Worm (Caenorhabditis elegans) whole organism, late embryonic: ENCODE data around the gene oxy-4.

ENCODE experiments used
- C08G9.2 ChIP-seq: sonication (generic microtip); optimal IDR thresholded peaks from 2 replicates; lab custom pipeline; 2016; ENCODE audit warnings: mild to moderate bottlenecking, missing genetic modification characterization, moderate library complexity, missing compliant biosample characterization
- F13H6.1 ChIP-seq: sonication (generic microtip); optimal IDR thresholded peaks from 2 replicates; lab custom pipeline; 2016; ENCODE audit warnings: missing genetic modification characterization, missing compliant biosample characterization
- K02D7.2 ChIP-seq: sonication (generic microtip); optimal IDR thresholded peaks from 2 replicates; lab custom pipeline; 2017; ENCODE audit warnings: mild to moderate bottlenecking, missing genetic modification characterization, missing compliant biosample characterization
- Y22D7AL.16 ChIP-seq: sonication (generic microtip); optimal IDR thresholded peaks from 2 replicates; lab custom pipeline; 2016; ENCODE audit warnings: missing genetic modification characterization, missing compliant biosample characterization
- ahr-1 ChIP-seq: sonication (generic microtip); optimal IDR thresholded peaks from 2 replicates; lab custom pipeline; 2016; ENCODE audit warnings: missing genetic modification characterization, missing compliant biosample characterization
- ceh-2 ChIP-seq: sonication (generic microtip); optimal IDR thresholded peaks from 2 replicates; lab custom pipeline; 2016; ENCODE audit warnings: missing genotype, missing genetic modification characterization, missing compliant biosample characterization
- ceh-45 ChIP-seq: fragments of 200-800 bp; sonication (Bioruptor generic); IDR thresholded peaks from 2 replicates; pipeline ENCODE4 v1.3.6; 2022; ENCODE audit warnings: missing genetic modification reagents, missing genetic modification characterization, missing compliant biosample characterization
- ceh-48 ChIP-seq: sonication (generic microtip); optimal IDR thresholded peaks from 2 replicates; lab custom pipeline; 2016; ENCODE audit warnings: missing genetic modification characterization, inconsistent platforms, missing compliant biosample characterization
- dmd-4 ChIP-seq: sonication (generic microtip); optimal IDR thresholded peaks from 2 replicates; lab custom pipeline; 2016; ENCODE audit warnings: borderline replicate concordance, missing genetic modification characterization, missing compliant biosample characterization
- dve-1 ChIP-seq: sonication (generic microtip); optimal IDR thresholded peaks from 2 replicates; lab custom pipeline; 2017; ENCODE audit warnings: antibody characterized with exemption, mild to moderate bottlenecking, missing genetic modification characterization, missing compliant biosample characterization
- elt-2 ChIP-seq: sonication (generic microtip); optimal IDR thresholded peaks from 2 replicates; lab custom pipeline; 2016; ENCODE audit warnings: missing genetic modification reagents, missing genetic modification characterization, missing compliant biosample characterization
- elt-4 ChIP-seq: sonication (generic microtip); optimal IDR thresholded peaks from 2 replicates; lab custom pipeline; 2016; ENCODE audit warnings: missing genetic modification characterization, missing compliant biosample characterization
- eyg-1 ChIP-seq: sonication (generic microtip); optimal IDR thresholded peaks from 2 replicates; lab custom pipeline; 2016; ENCODE audit warnings: missing genotype, missing genetic modification characterization, missing compliant biosample characterization
- fkh-10 ChIP-seq: fragments of 150-350 bp; optimal IDR thresholded peaks from 2 replicates; lab custom pipeline; 2014; ENCODE audit warnings: missing biosample characterization, missing genetic modification reagents, missing genetic modification characterization
- hlh-13 ChIP-seq: fragments of 200-800 bp; sonication (Bioruptor generic); optimal IDR thresholded peaks from 2 replicates; lab custom pipeline; 2018; ENCODE audit warnings: mild to moderate bottlenecking, missing genetic modification characterization, missing compliant biosample characterization
- hlh-15 ChIP-seq: sonication (generic microtip); optimal IDR thresholded peaks from 2 replicates; lab custom pipeline; 2016; ENCODE audit warnings: missing genetic modification characterization, missing compliant biosample characterization
- hlh-30 ChIP-seq: sonication (generic microtip); optimal IDR thresholded peaks from 2 replicates; lab custom pipeline; 2017; ENCODE audit warnings: antibody characterized with exemption, missing genetic modification characterization, missing compliant biosample characterization; ENCODE audit not compliant: insufficient read depth
- hlh-8 ChIP-seq: sonication (generic microtip); optimal IDR thresholded peaks from 2 replicates; lab custom pipeline; 2016; ENCODE audit warnings: missing genotype, missing genetic modification characterization, missing compliant biosample characterization
- nhr-11 ChIP-seq: fragments of 150-350 bp; optimal IDR thresholded peaks from 2 replicates; lab custom pipeline; 2014; ENCODE audit warnings: missing biosample characterization, missing genetic modification characterization
- pat-9 ChIP-seq: fragments of 200-800 bp; sonication (Bioruptor generic); optimal IDR thresholded peaks from 2 replicates; lab custom pipeline; 2018; ENCODE audit warnings: mild to moderate bottlenecking, missing genetic modification characterization, moderate library complexity, missing compliant biosample characterization
- pha-4 ChIP-seq: fragments of 150-350 bp; optimal IDR thresholded peaks from 2 replicates; lab custom pipeline; 2018; ENCODE audit warnings: missing biosample characterization, missing genetic modification reagents, missing genetic modification characterization
- pros-1 ChIP-seq: fragments of 150-350 bp; optimal IDR thresholded peaks from 2 replicates; lab custom pipeline; 2014; ENCODE audit warnings: missing biosample characterization, missing genetic modification reagents, missing genetic modification characterization
- rnt-1 ChIP-seq: sonication (generic microtip); optimal IDR thresholded peaks from 2 replicates; lab custom pipeline; 2016; ENCODE audit warnings: missing genetic modification characterization, missing compliant biosample characterization
- sdc-2 ChIP-seq: sonication (generic microtip); optimal IDR thresholded peaks from 2 replicates; lab custom pipeline; 2016; ENCODE audit warnings: missing genotype, missing genetic modification characterization, missing compliant biosample characterization
- tbx-2 ChIP-seq: sonication (generic microtip); optimal IDR thresholded peaks from 2 replicates; lab custom pipeline; 2016; ENCODE audit warnings: missing genetic modification characterization, missing compliant biosample characterization
- unc-3 ChIP-seq, 2 experiments: fragments of 200-800 bp in 1 of 2; sonication (Bioruptor generic) in 1 of 2; sonication (generic microtip) in 1 of 2; conservative IDR thresholded peaks in 1 of 2; optimal IDR thresholded peaks in 1 of 2; 2 replicates each; pipeline versions ENCODE4 v1.3.6 to Lab custom; 2016 to 2022; ENCODE audit warnings: missing compliant biosample characterization in 2 of 2, missing genetic modification characterization in 2 of 2, missing genetic modification reagents in 1 of 2
- unc-42 ChIP-seq: sonication (generic microtip); optimal IDR thresholded peaks from 2 replicates; lab custom pipeline; 2016; ENCODE audit warnings: missing genotype, missing genetic modification characterization, missing compliant biosample characterization
- unc-55 ChIP-seq: sonication (generic microtip); optimal IDR thresholded peaks from 2 replicates; lab custom pipeline; 2017; ENCODE audit warnings: missing biosample characterization, missing genetic modification reagents, missing genetic modification characterization

The oxy-4 gene

ce11 chrIII:5201267-5201666, 42.7 kb upstream of the oxy-4 start:
- TF ChIP-seq elt-4 (tag; lab: Kevin White, UChicago) (no peak), elt-2 (tag; lab: Kevin White, UChicago) (peak; percentile 47), ceh-2 (tag; lab: Kevin White, UChicago) (no peak), pha-4 (no peak), dmd-4 (tag; lab: Kevin White, UChicago) (no peak), fkh-10 (GFP tag; lab: Kevin White, UChicago) (no peak)

DNA sequence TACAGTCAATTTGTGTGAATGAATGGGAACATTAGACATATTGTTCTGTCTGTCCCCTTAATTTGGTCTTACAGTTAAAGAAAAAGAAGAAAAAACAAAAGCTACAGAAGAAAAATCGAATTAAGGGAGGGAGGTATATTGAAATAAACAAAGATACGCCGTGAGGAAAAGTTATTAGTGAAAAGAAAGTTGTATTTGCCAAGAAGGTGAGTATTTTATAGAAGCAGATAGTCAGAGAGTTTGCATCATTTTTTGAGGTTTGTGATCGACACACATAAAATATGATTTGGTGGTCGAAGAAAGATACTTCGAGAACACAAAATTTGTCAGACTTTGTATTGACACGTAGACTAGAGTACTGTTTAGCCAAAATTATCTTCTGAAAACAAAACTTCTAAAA, 41.8 kb upstream of the oxy-4 start:
- no peak for TF ChIP-seq tbx-2 (tag; lab: Kevin White, UChicago)
- no peak for TF ChIP-seq dmd-4 (tag; lab: Kevin White, UChicago)
- no peak for TF ChIP-seq fkh-10 (GFP tag; lab: Kevin White, UChicago)
- TF ChIP-seq ceh-48 (tag; lab: Kevin White, UChicago), result no peak
- no peak for TF ChIP-seq pat-9 (tag; lab: Kevin White, UChicago)
- TF ChIP-seq nhr-11 (tag; lab: Kevin White, UChicago), result no peak

DNA sequence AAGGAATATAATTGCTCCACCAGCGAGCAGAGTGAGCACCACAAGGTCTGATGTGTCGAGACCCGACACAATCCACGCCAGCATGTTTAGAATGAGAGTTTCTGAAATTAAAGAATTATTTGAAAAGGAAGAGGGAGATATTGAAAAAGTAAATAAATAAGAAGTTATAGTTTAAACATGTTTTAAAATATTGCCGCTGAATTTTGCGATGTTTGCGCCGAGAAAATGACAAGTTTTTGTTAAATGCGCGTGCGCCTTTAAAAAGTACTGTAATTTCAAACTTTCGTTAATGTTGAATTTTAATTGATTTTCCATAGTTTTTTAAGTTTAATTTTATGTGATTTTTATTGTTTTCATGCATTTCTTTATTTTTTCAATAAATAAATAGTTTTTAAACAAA, 41.0 kb upstream of the oxy-4 start, which contains the start of gene emb-8:
emb-8 (minus strand) TSS at position 101 of the 400 bp plus-strand sequence.
- TF ChIP-seq pros-1 (tag; lab: Kevin White, UChicago), result no peak
- TF ChIP-seq unc-55 (GFP tag; lab: Kevin White, UChicago), result no peak

DNA sequence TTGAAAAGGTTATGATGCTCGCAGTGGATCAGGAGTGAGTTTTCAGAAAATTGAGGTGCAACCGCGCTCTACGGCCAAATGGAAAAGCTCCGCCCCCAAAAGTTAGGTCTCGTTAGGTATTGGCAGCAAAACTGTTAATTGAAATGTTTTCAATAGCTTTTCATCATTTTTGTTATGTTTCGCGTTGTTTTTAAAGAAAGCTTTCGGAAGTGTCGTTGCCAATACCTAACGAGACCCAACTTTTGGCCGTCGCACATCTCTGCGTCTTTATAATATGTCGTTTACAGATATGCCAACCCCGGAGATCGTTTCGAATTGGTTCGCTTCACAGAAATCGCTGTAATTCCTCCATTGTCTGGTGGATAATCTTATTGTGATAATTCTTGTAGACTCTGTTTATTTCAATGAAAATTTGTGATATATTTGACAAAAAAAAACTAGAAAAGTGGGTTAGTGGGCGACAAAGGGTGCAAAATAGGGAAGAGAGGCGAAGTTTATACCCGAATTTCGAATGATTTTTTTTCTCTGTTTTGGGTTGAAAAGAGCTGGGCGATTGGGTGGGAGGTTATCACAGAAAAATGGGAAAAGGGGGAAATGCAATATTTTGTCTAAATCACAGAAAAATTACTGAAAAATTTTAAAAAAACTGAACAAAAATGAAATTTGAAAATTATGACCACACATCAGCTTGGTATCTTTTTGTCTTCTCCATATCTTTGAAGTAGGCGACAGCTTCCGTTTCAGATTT, 37.9 kb upstream of the oxy-4 start:
- TF ChIP-seq eyg-1 (tag; lab: Kevin White, UChicago) (no peak), Y22D7AL.16 (tag; lab: Kevin White, UChicago) (no peak), C08G9.2 (tag; lab: Kevin White, UChicago) (no peak), unc-3 (GFP tag; conservative IDR thresholded peaks at IDR 0.05; lab: Robert Waterston, UW) (no peak), unc-3 (tag; optimal IDR thresholded peaks at IDR 0.05; lab: Kevin White, UChicago) (no peak), dve-1 (tag; lab: Kevin White, UChicago) (no peak), F13H6.1 (tag; lab: Kevin White, UChicago) (no peak), sdc-2 (tag; lab: Kevin White, UChicago) (no peak), hlh-15 (tag; lab: Kevin White, UChicago) (no peak)

DNA sequence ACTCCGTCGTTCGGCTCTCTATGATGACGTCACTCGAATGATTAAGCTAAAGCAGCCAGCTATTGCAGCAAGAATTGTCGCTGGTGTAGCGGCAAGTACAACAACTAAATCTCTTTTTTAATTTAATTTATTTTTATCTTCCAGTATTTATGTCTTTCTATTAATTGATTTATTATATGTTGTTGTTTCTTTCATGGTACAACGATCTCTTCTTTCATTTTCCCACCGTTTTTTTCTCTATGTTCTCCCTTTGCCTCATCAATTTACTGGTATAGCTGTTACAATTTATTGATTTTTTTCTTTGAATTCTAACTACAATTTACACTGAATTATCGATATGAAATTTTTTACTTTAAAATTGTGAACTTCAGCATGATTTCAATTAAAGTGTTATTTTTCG, 37.1 kb upstream of the oxy-4 start, which contains the start of gene moc-6:
moc-6 (plus strand) TSS at position 301 of the 400 bp plus-strand sequence.
- no peak for TF ChIP-seq hlh-13 (GFP tag; lab: Kevin White, UChicago)
- no peak for TF ChIP-seq K02D7.2 (tag; lab: Kevin White, UChicago)
- TF ChIP-seq, all 69 proteins: peak for 0

ce11 chrIII:5193266-5193665, 34.7 kb upstream of the oxy-4 start:
- peak; percentile 18 for TF ChIP-seq hlh-30
- no peak for TF ChIP-seq ceh-45 (GFP tag; lab: Robert Waterston, UW)
- no peak for TF ChIP-seq tbx-2 (tag; lab: Kevin White, UChicago)

- TF ChIP-seq hlh-8 (tag; lab: Kevin White, UChicago) (no peak), rnt-1 (tag; lab: Kevin White, UChicago) (no peak), ahr-1 (tag; lab: Kevin White, UChicago) (no peak), unc-42 (tag; lab: Kevin White, UChicago) (peak; percentile 55), hlh-30 (no peak), elt-2 (tag; lab: Kevin White, UChicago) (no peak)
- TF ChIP-seq, all 69 proteins: peak for 1
These were observed 32.1 kb upstream of the oxy-4 start, which contains the start of gene hira-1 for ce11 chrIII:5190671-5191174. hira-1 (plus strand) TSS chrIII:5191124.
